Fruit fly (Drosophila melanogaster) whole organism, adult: ENCODE data around the gene CG7365.

Source experiments
- CG11617 ChIP-seq: fragments of 200-800 bp; sonication (Bioruptor generic); optimal IDR thresholded peaks from 2 replicates; lab custom pipeline; 2017; ENCODE audit warnings: mild to moderate bottlenecking, missing biosample characterization, missing genetic modification reagents, missing genetic modification characterization
- CG12768 ChIP-seq: fragments of 200-800 bp; sonication (Bioruptor generic); optimal IDR thresholded peaks from 2 replicates; lab custom pipeline; 2017; ENCODE audit warnings: missing biosample characterization, missing genetic modification characterization, mild to moderate bottlenecking, moderate library complexity, missing genetic modification reagents
- CG5204 ChIP-seq: fragments of 200-800 bp; sonication (Bioruptor generic); optimal IDR thresholded peaks from 2 replicates; lab custom pipeline; 2016; ENCODE audit warnings: missing biosample characterization, missing genetic modification characterization
- CG7101 ChIP-seq: fragments of 200-800 bp; sonication (Bioruptor generic); optimal IDR thresholded peaks from 2 replicates; lab custom pipeline; 2018; ENCODE audit warnings: missing biosample characterization, mild to moderate bottlenecking, missing genetic modification characterization, moderate library complexity
- Clk ChIP-seq: fragments of 200-800 bp; sonication (Bioruptor generic); optimal IDR thresholded peaks from 2 replicates; lab custom pipeline; 2017; ENCODE audit warnings: missing biosample characterization, missing genetic modification characterization
- Hr96 ChIP-seq: fragments of 200-800 bp; sonication (Bioruptor generic); optimal IDR thresholded peaks from 2 replicates; lab custom pipeline; 2016; ENCODE audit warnings: missing biosample characterization, missing genetic modification characterization
- Mnt ChIP-seq: fragments of 200-800 bp; sonication (Bioruptor generic); optimal IDR thresholded peaks from 2 replicates; lab custom pipeline; 2016; ENCODE audit warnings: missing biosample characterization, mild to moderate bottlenecking, missing genetic modification characterization
- bab1 ChIP-seq: fragments of 200-800 bp; sonication (Bioruptor generic); optimal IDR thresholded peaks from 3 replicates; lab custom pipeline; 2019; ENCODE audit warnings: missing biosample characterization, mild to moderate bottlenecking, missing genetic modification characterization, moderate library complexity
- cic ChIP-seq: fragments of 200-800 bp; sonication (Bioruptor generic); optimal IDR thresholded peaks from 2 replicates; lab custom pipeline; 2017; ENCODE audit warnings: missing biosample characterization, mild to moderate bottlenecking, missing genetic modification characterization, moderate library complexity
- cnc ChIP-seq, 2 experiments: fragments of >200 bp; optimal IDR thresholded peaks; 2 replicates each; lab custom pipeline; 2017
- kay ChIP-seq: fragments of 200-800 bp; sonication (Bioruptor generic); peaks from one replicate; lab custom pipeline; 2016; ENCODE audit warnings: missing biosample characterization, missing genetic modification characterization, borderline replicate concordance
- ovo ChIP-seq: fragments of 200-800 bp; sonication (Bioruptor generic); optimal IDR thresholded peaks from 2 replicates; lab custom pipeline; 2016; ENCODE audit warnings: missing biosample characterization, missing genetic modification characterization
- pad ChIP-seq: fragments of 200-800 bp; sonication (Bioruptor generic); optimal IDR thresholded peaks from 3 replicates; lab custom pipeline; 2017; ENCODE audit warnings: missing biosample characterization, missing genetic modification characterization, mild to moderate bottlenecking, moderate library complexity, missing genetic modification reagents
- toe ChIP-seq: fragments of 200-800 bp; sonication (Bioruptor generic); optimal IDR thresholded peaks from 2 replicates; lab custom pipeline; 2016; ENCODE audit warnings: missing biosample characterization, missing genetic modification characterization

DNA sequence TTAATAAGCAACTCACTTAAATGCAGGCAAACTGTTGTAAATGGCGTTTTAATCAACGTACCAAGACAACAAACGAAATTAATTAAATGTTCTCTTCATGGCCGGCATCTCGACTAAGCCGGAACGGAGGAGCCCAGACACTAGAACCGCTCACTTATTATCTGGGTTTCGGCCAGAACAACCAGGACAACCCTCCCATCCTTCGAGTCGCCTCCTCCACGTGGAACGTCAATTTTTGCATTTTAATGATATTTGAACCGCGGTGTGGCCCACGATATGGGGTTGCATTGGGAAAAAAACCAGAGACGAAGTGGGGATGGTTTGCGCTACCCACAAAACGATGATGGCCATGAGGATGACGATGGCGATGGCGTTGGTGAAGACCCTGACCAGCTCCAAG lies 42.1 kb downstream of the CG7365 start:
- TF ChIP-seq CG12768 (GFP tag; lab: Kevin White, UChicago) (no peak), kay (GFP tag; lab: Kevin White, UChicago) (no peak), CG5204 (GFP tag; lab: Kevin White, UChicago) (no peak), toe (GFP tag; lab: Kevin White, UChicago) (no peak), pad (GFP tag; lab: Kevin White, UChicago) (no peak), Mnt (GFP tag; lab: Kevin White, UChicago) (no peak), CG7101 (tag; lab: Kevin White, UChicago) (no peak), cic (GFP tag; lab: Kevin White, UChicago) (no peak), ovo (GFP tag; lab: Kevin White, UChicago) (no peak), cnc (optimal IDR thresholded peaks at IDR 0.05; lab: Kevin White, UChicago) (no peak), Hr96 (GFP tag; lab: Kevin White, UChicago) (no peak), CG11617 (GFP tag; lab: Kevin White, UChicago) (no peak), Clk (no peak), bab1 (no peak)
